Worm (Caenorhabditis elegans) whole organism, young adult: Measurements from ENCODE around the gene dhps-1.
A peak's percentile ranks its signal among the peaks of the same experiment; 100 is the strongest.

Experiments used
- B0261.1 ChIP-seq: sonication (generic microtip); optimal IDR thresholded peaks from 2 replicates; lab custom pipeline; 2016; ENCODE audit warnings: mild to moderate bottlenecking, missing genetic modification characterization, moderate library complexity, missing compliant biosample characterization
- B0336.3 ChIP-seq: fragments of 200-800 bp; sonication (Bioruptor generic); IDR thresholded peaks from 2 replicates; pipeline ENCODE4 v1.3.6; 2022; ENCODE audit warnings: missing genetic modification characterization, missing compliant biosample characterization
- D2030.7 ChIP-seq: fragments of 200-800 bp; sonication (Bioruptor generic); IDR thresholded peaks from 2 replicates; pipeline ENCODE4 v1.3.6; 2022; ENCODE audit warnings: missing genetic modification reagents, missing genetic modification characterization, missing compliant biosample characterization
- K12H6.12 ChIP-seq: fragments of 200-800 bp; sonication (Bioruptor generic); optimal IDR thresholded peaks from 2 replicates; lab custom pipeline; 2018; ENCODE audit warnings: mild to moderate bottlenecking, missing genetic modification characterization, missing compliant biosample characterization
- Y53F4B.3 ChIP-seq: fragments of 200-800 bp; sonication (Bioruptor generic); IDR thresholded peaks from 2 replicates; pipeline ENCODE4 v1.3.6; 2022; ENCODE audit warnings: missing genetic modification reagents, missing genetic modification characterization, missing compliant biosample characterization
- Y56A3A.18 ChIP-seq: fragments of 200-800 bp; sonication (Bioruptor generic); IDR thresholded peaks from 2 replicates; pipeline ENCODE4 v1.3.6; 2022; ENCODE audit warnings: missing genetic modification reagents, missing genetic modification characterization, missing compliant biosample characterization
- Y67H2A.10 ChIP-seq: fragments of 200-800 bp; sonication (Bioruptor generic); conservative IDR thresholded peaks from 2 replicates; pipeline ENCODE4 v1.3.6; 2022; ENCODE audit warnings: missing genetic modification reagents, missing genetic modification characterization, missing compliant biosample characterization
- Y79H2A.3 ChIP-seq: fragments of 200-800 bp; sonication (Bioruptor generic); conservative IDR thresholded peaks from 2 replicates; pipeline ENCODE4 v1.3.6; 2022; ENCODE audit warnings: missing genetic modification reagents, missing genetic modification characterization, missing compliant biosample characterization
- Y95B8A.8 ChIP-seq: fragments of 200-800 bp; sonication (Bioruptor generic); IDR thresholded peaks from 2 replicates; pipeline ENCODE4 v1.3.6; 2022; ENCODE audit warnings: missing genetic modification reagents, missing genetic modification characterization, missing compliant biosample characterization
- ZK185.1 ChIP-seq: sonication (generic microtip); optimal IDR thresholded peaks from 2 replicates; lab custom pipeline; 2016; ENCODE audit warnings: mild to moderate bottlenecking, missing genetic modification characterization, missing compliant biosample characterization; ENCODE audit not compliant: poor library complexity, severe bottlenecking
- aptf-3 ChIP-seq: fragments of 200-800 bp; sonication (Bioruptor generic); IDR thresholded peaks from 2 replicates; pipeline ENCODE4 v1.3.6; 2022; ENCODE audit warnings: missing genetic modification characterization, missing compliant biosample characterization
- attf-3 ChIP-seq: fragments of 200-800 bp; sonication (Bioruptor generic); conservative IDR thresholded peaks from 2 replicates; pipeline ENCODE4 v1.3.6; 2022; ENCODE audit warnings: missing genetic modification reagents, missing genetic modification characterization, missing compliant biosample characterization
- attf-5 ChIP-seq: fragments of 200-800 bp; sonication (Bioruptor generic); optimal IDR thresholded peaks from 2 replicates; lab custom pipeline; 2018; ENCODE audit warnings: mild to moderate bottlenecking, missing genetic modification characterization, missing compliant biosample characterization
- cebp-1 ChIP-seq, 2 experiments: fragments of 200-800 bp in 1 of 2; sonication (Bioruptor generic) in 1 of 2; sonication (generic microtip) in 1 of 2; IDR thresholded peaks in 1 of 2; optimal IDR thresholded peaks in 1 of 2; 2 replicates each; pipeline versions ENCODE4 v1.3.6 to Lab custom; 2017 to 2022; ENCODE audit warnings: missing compliant biosample characterization in 2 of 2, missing genetic modification characterization in 2 of 2, mild to moderate bottlenecking in 1 of 2, missing genetic modification reagents in 1 of 2, moderate library complexity in 1 of 2
- ceh-100 ChIP-seq: fragments of 200-800 bp; sonication (Bioruptor generic); IDR thresholded peaks from 2 replicates; pipeline ENCODE4 v1.3.6; 2022; ENCODE audit warnings: missing genetic modification reagents, missing genetic modification characterization, missing compliant biosample characterization
- dpff-1 ChIP-seq: sonication (generic microtip); optimal IDR thresholded peaks from 2 replicates; lab custom pipeline; 2017; ENCODE audit warnings: mild to moderate bottlenecking, missing genetic modification characterization, missing compliant biosample characterization
- dpl-1 ChIP-seq: fragments of 150-350 bp; optimal IDR thresholded peaks from 2 replicates; lab custom pipeline; 2014; ENCODE audit warnings: missing biosample characterization, missing genetic modification reagents, missing genetic modification characterization
- egl-18 ChIP-seq: fragments of 200-800 bp; sonication (Bioruptor generic); IDR thresholded peaks from 2 replicates; pipeline ENCODE4 v1.3.6; 2022; ENCODE audit warnings: missing genetic modification reagents, missing genetic modification characterization, missing compliant biosample characterization
- egl-44 ChIP-seq: fragments of 200-800 bp; sonication (Bioruptor generic); IDR thresholded peaks from 2 replicates; pipeline ENCODE4 v1.3.6; 2022; ENCODE audit warnings: missing genetic modification reagents, missing genetic modification characterization, missing compliant biosample characterization
- ets-4 ChIP-seq: fragments of 200-800 bp; sonication (Bioruptor generic); optimal IDR thresholded peaks from 2 replicates; lab custom pipeline; 2018; ENCODE audit warnings: mild to moderate bottlenecking, missing genetic modification characterization, missing compliant biosample characterization
- fkh-3 ChIP-seq: sonication (generic microtip); optimal IDR thresholded peaks from 2 replicates; lab custom pipeline; 2016; ENCODE audit warnings: mild to moderate bottlenecking, missing genetic modification characterization, missing compliant biosample characterization
- gei-17 ChIP-seq: fragments of 200-800 bp; sonication (Bioruptor generic); optimal IDR thresholded peaks from 2 replicates; lab custom pipeline; 2018; ENCODE audit warnings: mild to moderate bottlenecking, missing genetic modification characterization, missing compliant biosample characterization
- hlh-12 ChIP-seq: sonication (generic microtip); optimal IDR thresholded peaks from 2 replicates; lab custom pipeline; 2016; ENCODE audit warnings: missing genetic modification characterization, missing compliant biosample characterization
- hlh-26 ChIP-seq: fragments of 200-800 bp; sonication (Bioruptor generic); conservative IDR thresholded peaks from 2 replicates; pipeline ENCODE4 v1.3.6; 2022; ENCODE audit warnings: missing genetic modification reagents, missing genetic modification characterization, missing compliant biosample characterization
- lag-1 ChIP-seq: fragments of 200-800 bp; sonication (Bioruptor generic); IDR thresholded peaks from 2 replicates; pipeline ENCODE4 v1.3.6; 2022; ENCODE audit warnings: missing genetic modification reagents, missing genetic modification characterization, missing compliant biosample characterization
- lin-54 ChIP-seq: fragments of 200-800 bp; sonication (Bioruptor generic); optimal IDR thresholded peaks from 2 replicates; lab custom pipeline; 2018; ENCODE audit warnings: mild to moderate bottlenecking, missing genetic modification characterization, missing compliant biosample characterization
- madf-10 ChIP-seq: sonication (generic microtip); optimal IDR thresholded peaks from 2 replicates; lab custom pipeline; 2016; ENCODE audit warnings: mild to moderate bottlenecking, missing genetic modification characterization, missing compliant biosample characterization
- madf-3 ChIP-seq: fragments of 200-800 bp; sonication (Bioruptor generic); IDR thresholded peaks from 2 replicates; pipeline ENCODE4 v1.3.6; 2022; ENCODE audit warnings: missing genetic modification reagents, missing genetic modification characterization, missing compliant biosample characterization
- madf-6 ChIP-seq: fragments of 200-800 bp; sonication (Bioruptor generic); IDR thresholded peaks from 2 replicates; pipeline ENCODE4 v1.3.6; 2022; ENCODE audit warnings: missing genetic modification reagents, missing genetic modification characterization, missing compliant biosample characterization
- madf-8 ChIP-seq: fragments of 200-800 bp; sonication (Bioruptor generic); conservative IDR thresholded peaks from 2 replicates; pipeline ENCODE4 v1.3.6; 2022; ENCODE audit warnings: missing genetic modification reagents, missing genetic modification characterization, missing compliant biosample characterization
- nhr-27 ChIP-seq: fragments of 200-800 bp; sonication (Bioruptor generic); optimal IDR thresholded peaks from 2 replicates; lab custom pipeline; 2018; ENCODE audit warnings: mild to moderate bottlenecking, missing genetic modification characterization, moderate library complexity, missing compliant biosample characterization
- snpc-3.4 ChIP-seq: sonication (generic microtip); optimal IDR thresholded peaks from 2 replicates; lab custom pipeline; 2017; ENCODE audit warnings: missing genetic modification characterization, mild to moderate bottlenecking, missing compliant biosample characterization, antibody characterized with exemption, moderate library complexity, missing genotype, missing genetic modification reagents
- somi-1 ChIP-seq: fragments of 200-800 bp; sonication (Bioruptor generic); optimal IDR thresholded peaks from 2 replicates; lab custom pipeline; 2018; ENCODE audit warnings: mild to moderate bottlenecking, missing genetic modification characterization, missing compliant biosample characterization
- sptf-2 ChIP-seq: fragments of 200-800 bp; sonication (Bioruptor generic); optimal IDR thresholded peaks from 2 replicates; lab custom pipeline; 2018; ENCODE audit warnings: mild to moderate bottlenecking, missing genetic modification characterization, missing compliant biosample characterization
- tbp1 ChIP-seq: fragments of 200-800 bp; sonication (Bioruptor generic); optimal IDR thresholded peaks from 2 replicates; lab custom pipeline; 2018; ENCODE audit warnings: mild to moderate bottlenecking, missing genetic modification characterization, missing compliant biosample characterization
- xnd-1 ChIP-seq: sonication (generic microtip); optimal IDR thresholded peaks from 2 replicates; lab custom pipeline; 2016; ENCODE audit warnings: missing genotype, missing genetic modification reagents, missing genetic modification characterization, missing compliant biosample characterization
- zfh-2 ChIP-seq: fragments of 200-800 bp; sonication (Bioruptor generic); conservative IDR thresholded peaks from 2 replicates; pipeline ENCODE4 v1.3.6; 2022; ENCODE audit warnings: missing genetic modification reagents, missing genetic modification characterization, missing compliant biosample characterization

The dhps-1 gene

ce11 chrII:11974048-11974995 is 18.5 kb upstream of the dhps-1 start (continued):
- TF ChIP-seq D2030.7 (GFP tag; lab: Robert Waterston, UW) (0 out of 2 replicates have a peak, but pooled peaks have one; percentile 42), aptf-3 (GFP tag; lab: Robert Waterston, UW) (0 out of 2 replicates have a peak, but pooled peaks have one; percentile 55), somi-1 (GFP tag; lab: Kevin White, UChicago) (no peak), lin-54 (peak; percentile 50), tbp1 (GFP tag; lab: Kevin White, UChicago) (no peak), attf-3 (GFP tag; lab: Robert Waterston, UW) (0 out of 2 replicates have a peak, but pooled peaks have one; percentile 28), gei-17 (GFP tag; lab: Kevin White, UChicago) (peak; percentile 46), ZK185.1 (tag; lab: Kevin White, UChicago) (peak; percentile 43), xnd-1 (tag; lab: Kevin White, UChicago) (peak; percentile 65), madf-6 (GFP tag; lab: Robert Waterston, UW) (peak; percentile 93), cebp-1 (GFP tag; IDR thresholded peaks at IDR 0.05; lab: Robert Waterston, UW) (no peak), cebp-1 (tag; optimal IDR thresholded peaks at IDR 0.05; lab: Kevin White, UChicago) (peak; percentile 74), B0336.3 (peak; percentile 42), Y56A3A.18 (GFP tag; lab: Robert Waterston, UW) (peak; percentile 47; the same call in 1 of the 2 replicates), Y53F4B.3 (GFP tag; lab: Robert Waterston, UW) (no peak), ets-4 (GFP tag; lab: Kevin White, UChicago) (no peak), ceh-100 (GFP tag; lab: Robert Waterston, UW) (no peak), egl-18 (GFP tag; lab: Robert Waterston, UW) (0 out of 2 replicates have a peak, but pooled peaks have one; percentile 51), attf-5 (GFP tag; lab: Kevin White, UChicago) (no peak), Y95B8A.8 (GFP tag; lab: Robert Waterston, UW) (no peak), Y67H2A.10 (GFP tag; lab: Robert Waterston, UW) (no peak), snpc-3.4 (tag; lab: Kevin White, UChicago) (peak; percentile 33), dpl-1 (GFP tag; lab: Kevin White, UChicago) (peak; percentile 8), B0261.1 (tag; lab: Kevin White, UChicago) (no peak), lag-1 (no peak), nhr-27 (tag; lab: Kevin White, UChicago) (peak; percentile 17), zfh-2 (GFP tag; lab: Robert Waterston, UW) (no peak), hlh-26 (no peak), hlh-12 (tag; lab: Kevin White, UChicago) (no peak), K12H6.12 (tag; lab: Kevin White, UChicago) (peak; percentile 32), Y79H2A.3 (GFP tag; lab: Robert Waterston, UW) (0 out of 2 replicates have a peak, but pooled peaks have one; percentile 32), madf-8 (peak; percentile 74), dpff-1 (tag; lab: Kevin White, UChicago) (peak; percentile 70), sptf-2 (GFP tag; lab: Kevin White, UChicago) (no peak), egl-44 (GFP tag; lab: Robert Waterston, UW) (no peak), madf-10 (tag; lab: Kevin White, UChicago) (no peak), madf-3 (GFP tag; lab: Robert Waterston, UW) (no peak), fkh-3 (tag; lab: Kevin White, UChicago) (peak; percentile 34)
